Fruit fly (Drosophila melanogaster): ENCODE measurements around the gene sinu.

The sinu gene

DNA sequence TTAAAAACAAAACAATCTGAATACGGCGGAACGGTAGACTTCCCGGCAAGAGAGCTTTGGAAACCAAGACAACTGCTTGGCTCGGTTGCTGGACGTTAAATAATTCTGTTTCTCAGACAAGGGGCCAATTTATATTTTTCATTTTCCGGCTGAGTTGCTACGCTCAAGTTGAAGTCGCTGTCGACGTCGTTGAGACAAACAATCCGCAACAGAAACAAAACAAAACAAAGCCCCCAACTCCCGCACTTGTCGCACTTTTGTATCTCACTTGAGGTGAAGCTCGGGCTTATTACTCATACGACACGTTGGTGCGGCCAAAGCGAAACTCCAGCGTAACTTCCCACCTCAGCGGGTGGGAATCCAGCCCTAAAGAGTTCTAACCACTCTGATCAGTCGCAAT is 25.7 kb downstream of the sinu start, which contains the start of gene CG13285:
Gene CG13285, minus strand, starts transcription at position 101 of the 400 bp plus-strand sequence.
- TF ChIP-seq CG32121 (GFP tag; IDR thresholded peaks at IDR 0.05) (no peak), rn (GFP tag; IDR thresholded peaks at IDR 0.05) (no peak), CG34367 (tag; optimal IDR thresholded peaks at IDR 0.05) (no peak), CG10348 (GFP tag; IDR thresholded peaks at IDR 0.05) (no peak), D1 (tag; optimal IDR thresholded peaks at IDR 0.05) (no peak), CG14655 (GFP tag; optimal IDR thresholded peaks at IDR 0.05) (no peak), CG8159 (tag; optimal IDR thresholded peaks at IDR 0.05) (no peak), fd96Ca (GFP tag; IDR thresholded peaks at IDR 0.05) (no peak), Ets98B (GFP tag; IDR thresholded peaks at IDR 0.05) (no peak), Pif1A (GFP tag; optimal IDR thresholded peaks at IDR 0.05) (no peak)

- TF ChIP-seq fd96Ca (GFP tag; IDR thresholded peaks at IDR 0.05) (no peak), D1 (tag; optimal IDR thresholded peaks at IDR 0.05) (no peak), CG9948 (tag; optimal IDR thresholded peaks at IDR 0.05) (no peak), Pif1A (GFP tag; optimal IDR thresholded peaks at IDR 0.05) (no peak), CG34367 (tag; optimal IDR thresholded peaks at IDR 0.05) (no peak), CG32121 (GFP tag; IDR thresholded peaks at IDR 0.05) (no peak), CG15710 (tag; optimal IDR thresholded peaks at IDR 0.05) (no peak)
Observed at dm6 chr3L:5534253-5534652, 27.1 kb downstream of the sinu start.

DNA sequence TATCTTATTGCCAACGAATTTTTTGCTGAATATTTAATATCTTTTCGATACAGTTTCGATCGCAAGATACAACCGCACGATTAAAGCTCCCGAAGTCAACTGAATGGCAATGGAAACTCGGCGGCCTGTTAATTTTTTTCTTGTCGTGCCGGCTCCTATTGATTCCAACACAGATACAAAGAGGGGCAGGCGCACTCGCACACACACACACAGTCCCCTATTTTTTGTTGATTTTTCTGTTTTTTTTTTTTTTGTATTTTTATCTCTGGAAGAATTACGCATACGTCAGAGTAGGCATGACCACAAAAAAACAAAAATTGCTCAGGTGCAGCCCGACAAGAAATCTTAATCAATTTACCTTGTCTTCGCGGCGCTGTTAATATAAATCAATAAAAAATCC is 32.2 kb downstream of the sinu start, which contains the start of gene Lkr:
Gene Lkr, minus strand, starts transcription at position 101 of the 400 bp plus-strand sequence.
- TF ChIP-seq CG9948 (tag; optimal IDR thresholded peaks at IDR 0.05), result no peak
- no peak for TF ChIP-seq CG4496 (GFP tag; IDR thresholded peaks at IDR 0.05)
- no peak for TF ChIP-seq CG34367 (tag; optimal IDR thresholded peaks at IDR 0.05)
- no peak for TF ChIP-seq Pif1A (GFP tag; optimal IDR thresholded peaks at IDR 0.05)

dm6 chr3L:5522904-5523428 is 38.4 kb downstream of the sinu start:
- TF ChIP-seq CG34367 (tag; optimal IDR thresholded peaks at IDR 0.05) (no peak), CG12605 (GFP tag; IDR thresholded peaks at IDR 0.05) (no peak), Pif1B (GFP tag; optimal IDR thresholded peaks at IDR 0.05) (no peak), rn (GFP tag; IDR thresholded peaks at IDR 0.05) (no peak), Pif1A (GFP tag; optimal IDR thresholded peaks at IDR 0.05) (no peak), CG4496 (GFP tag; IDR thresholded peaks at IDR 0.05) (no peak), CG17806 (tag; optimal IDR thresholded peaks at IDR 0.05) (no peak), CG8159 (tag; optimal IDR thresholded peaks at IDR 0.05) (no peak), EcR (GFP tag; optimal IDR thresholded peaks at IDR 0.05) (no peak), CG14655 (GFP tag; optimal IDR thresholded peaks at IDR 0.05) (no peak), fd96Ca (GFP tag; IDR thresholded peaks at IDR 0.05) (no peak), CG32121 (GFP tag; IDR thresholded peaks at IDR 0.05) (no peak)

DNA sequence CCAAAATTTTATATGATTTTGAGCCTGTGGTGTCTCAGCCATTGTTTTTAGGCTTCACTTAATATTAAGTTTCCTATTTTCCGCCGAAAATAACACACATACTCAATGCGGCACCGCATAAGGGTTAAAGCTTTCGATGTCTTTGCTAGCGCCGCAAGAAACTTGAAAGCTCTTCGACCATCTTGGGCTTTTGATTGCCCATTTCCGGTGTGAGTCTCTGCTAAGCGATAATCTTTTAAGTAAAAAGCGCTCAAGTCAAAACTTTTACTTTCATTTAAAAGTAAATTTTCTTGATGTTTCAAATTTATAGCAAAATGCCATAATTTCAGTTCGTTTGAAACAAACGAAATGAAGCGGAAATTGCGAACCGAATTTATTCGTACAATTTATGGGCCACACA is 49.4 kb downstream of the sinu start:
- peak; percentile 56 for TF ChIP-seq CG14655 (GFP tag; optimal IDR thresholded peaks at IDR 0.05)
- TF ChIP-seq CG34367 (tag; optimal IDR thresholded peaks at IDR 0.05), result peak; percentile 35
- peak; percentile 13 for TF ChIP-seq Pif1B (GFP tag; optimal IDR thresholded peaks at IDR 0.05)
- no peak for TF ChIP-seq CG32121 (GFP tag; IDR thresholded peaks at IDR 0.05)
- no peak for TF ChIP-seq gl (tag; optimal IDR thresholded peaks at IDR 0.05)
- TF ChIP-seq Snoo (tag; optimal IDR thresholded peaks at IDR 0.05), result peak; percentile 88
- no peak for TF ChIP-seq CG8301 (tag; optimal IDR thresholded peaks at IDR 0.05)
- TF ChIP-seq rn (GFP tag; IDR thresholded peaks at IDR 0.05), result no peak
- TF ChIP-seq CG17806 (tag; optimal IDR thresholded peaks at IDR 0.05), result no peak
- TF ChIP-seq Ets98B (GFP tag; IDR thresholded peaks at IDR 0.05), result peak; percentile 77; the same call in 1 of the 2 replicates
- no peak for TF ChIP-seq EcR (GFP tag; optimal IDR thresholded peaks at IDR 0.05)
- TF ChIP-seq CG12605 (GFP tag; IDR thresholded peaks at IDR 0.05), result no peak
- peak; percentile 60 for TF ChIP-seq Pif1A (GFP tag; optimal IDR thresholded peaks at IDR 0.05)
- 0 out of 3 replicates have a peak, but pooled peaks have one; percentile 45 for TF ChIP-seq fd96Ca (GFP tag; IDR thresholded peaks at IDR 0.05)
- TF ChIP-seq CG8159 (tag; optimal IDR thresholded peaks at IDR 0.05), result peak; percentile 21
- no peak for TF ChIP-seq CG15710 (tag; optimal IDR thresholded peaks at IDR 0.05)
- TF ChIP-seq CG9948 (tag; optimal IDR thresholded peaks at IDR 0.05), result no peak
- TF ChIP-seq D1 (tag; optimal IDR thresholded peaks at IDR 0.05), result no peak
- no peak for TF ChIP-seq CG10348 (GFP tag; IDR thresholded peaks at IDR 0.05)
- no peak for TF ChIP-seq CG13204 (GFP tag; optimal IDR thresholded peaks at IDR 0.05)
- TF ChIP-seq CG4496 (GFP tag; IDR thresholded peaks at IDR 0.05), result peak; percentile 93

dm6 chr3L:5510760-5511159 is 50.6 kb downstream of the sinu start, which contains the start of gene CG34342:
CG34342 (minus strand) TSS chr3L:5510860.
- TF ChIP-seq CG14655 (GFP tag; optimal IDR thresholded peaks at IDR 0.05), result no peak
- TF ChIP-seq CG10348 (GFP tag; IDR thresholded peaks at IDR 0.05), result no peak
- no peak for TF ChIP-seq Snoo (tag; optimal IDR thresholded peaks at IDR 0.05)
- TF ChIP-seq CG9948 (tag; optimal IDR thresholded peaks at IDR 0.05), result no peak
- TF ChIP-seq CG32121 (GFP tag; IDR thresholded peaks at IDR 0.05), result no peak
- no peak for TF ChIP-seq EcR (GFP tag; optimal IDR thresholded peaks at IDR 0.05)
- TF ChIP-seq gl (tag; optimal IDR thresholded peaks at IDR 0.05), result no peak
- TF ChIP-seq CG8159 (tag; optimal IDR thresholded peaks at IDR 0.05), result no peak
- no peak for TF ChIP-seq Pif1B (GFP tag; optimal IDR thresholded peaks at IDR 0.05)
- TF ChIP-seq Pif1A (GFP tag; optimal IDR thresholded peaks at IDR 0.05), result no peak
- no peak for TF ChIP-seq CG34367 (tag; optimal IDR thresholded peaks at IDR 0.05)
- TF ChIP-seq CG12605 (GFP tag; IDR thresholded peaks at IDR 0.05), result no peak
- no peak for TF ChIP-seq D1 (tag; optimal IDR thresholded peaks at IDR 0.05)
- TF ChIP-seq CG17806 (tag; optimal IDR thresholded peaks at IDR 0.05), result no peak
